Worm (Caenorhabditis elegans): ENCODE measurements around the gene usp-50.
"Not testable (repeated sequence)": the region's sequence is repeated elsewhere in the genome, so short reads cannot be mapped to it uniquely, and the experiment has no call there.

The usp-50 gene

DNA sequence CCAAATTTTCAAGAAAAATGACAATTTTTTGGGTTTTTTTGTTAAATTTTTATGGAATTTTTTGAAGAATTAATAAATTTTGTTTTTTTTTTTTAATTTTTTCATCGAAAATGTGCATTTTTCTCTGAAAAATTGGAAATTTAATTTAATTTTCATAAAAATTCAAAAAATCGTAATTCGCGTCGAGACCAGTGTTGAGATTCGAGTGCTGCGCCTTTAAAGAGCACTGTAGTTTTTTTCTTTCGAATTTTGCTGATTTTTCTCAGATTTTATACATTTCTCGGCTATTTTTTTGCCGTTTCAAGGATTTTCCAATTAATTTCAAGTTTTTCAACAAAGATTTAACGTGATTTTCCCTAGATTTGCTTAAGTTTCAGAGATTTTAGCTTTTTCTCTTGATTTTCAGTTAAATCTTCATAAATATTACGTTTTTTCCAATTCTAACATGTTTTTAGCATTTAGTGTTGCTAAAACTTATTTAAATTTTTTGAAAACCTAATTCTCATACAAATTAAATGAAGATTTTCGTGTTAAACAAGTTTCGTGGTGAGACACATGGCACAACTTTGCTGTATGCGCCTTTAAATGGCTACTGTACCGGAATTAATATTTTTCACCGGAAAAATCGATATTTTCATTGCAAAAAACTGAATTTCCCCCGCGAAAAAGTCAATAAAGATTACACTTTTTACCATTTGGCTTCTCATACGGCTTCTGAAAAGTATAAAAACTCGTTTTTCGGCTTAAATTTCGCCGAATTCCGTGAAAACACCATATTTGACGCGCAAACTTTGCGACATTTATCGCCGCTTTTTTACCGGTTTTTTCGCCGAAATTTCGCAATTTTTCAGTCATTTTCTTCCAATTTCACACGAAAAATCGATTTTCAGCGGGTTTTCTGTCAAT lies at the start of gene usp-50:
usp-50 (plus strand) TSS at position 822 of the 906 bp plus-strand sequence.
- not testable (repeated sequence) for TF ChIP-seq unc-62 (GFP tag; optimal IDR thresholded peaks at IDR 0.05)

DNA sequence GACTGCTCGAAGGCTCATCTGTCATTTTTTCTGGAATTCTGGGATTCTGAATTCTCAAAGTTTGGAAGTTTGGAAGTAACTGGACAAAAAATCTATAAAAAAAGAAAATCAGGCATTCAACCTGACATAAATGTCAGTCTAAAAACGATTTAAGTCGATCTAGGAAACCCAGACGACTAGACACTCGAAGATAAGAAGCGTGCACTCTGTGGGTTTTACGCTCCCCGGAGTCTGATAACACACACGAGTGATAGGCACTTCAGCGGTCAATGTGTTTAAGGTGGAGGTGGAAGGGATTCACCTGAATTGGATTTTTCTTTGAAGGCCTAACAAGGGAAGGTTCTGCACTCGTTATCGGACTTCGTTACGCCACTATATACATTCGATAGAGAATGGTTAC lies 35.8 kb upstream of the usp-50 start, which contains the start of gene C06H5.6:
C06H5.6 (minus strand) TSS at position 46 of the 400 bp plus-strand sequence.
- TF ChIP-seq unc-62 (GFP tag; optimal IDR thresholded peaks at IDR 0.05), result no peak

DNA sequence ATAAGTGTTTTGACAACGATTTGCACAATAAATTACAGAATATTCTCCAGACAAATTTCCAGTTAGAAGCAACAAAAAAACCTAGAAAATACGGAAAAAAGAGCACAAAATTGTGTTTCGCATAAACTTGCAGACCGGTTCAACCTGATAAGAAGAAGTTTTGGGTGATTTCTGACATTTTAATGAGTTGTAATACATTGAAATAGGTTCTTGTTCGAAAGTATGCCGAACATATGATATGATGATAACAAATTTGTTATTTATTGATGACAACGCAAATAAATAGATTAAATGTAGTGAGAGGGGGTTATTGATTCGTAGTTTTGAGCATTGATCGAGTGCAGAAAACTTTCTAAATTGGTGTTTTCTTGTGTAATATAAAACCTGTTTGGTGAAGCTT lies 33.4 kb upstream of the usp-50 start:
- TF ChIP-seq unc-62 (GFP tag; optimal IDR thresholded peaks at IDR 0.05), result no peak

DNA sequence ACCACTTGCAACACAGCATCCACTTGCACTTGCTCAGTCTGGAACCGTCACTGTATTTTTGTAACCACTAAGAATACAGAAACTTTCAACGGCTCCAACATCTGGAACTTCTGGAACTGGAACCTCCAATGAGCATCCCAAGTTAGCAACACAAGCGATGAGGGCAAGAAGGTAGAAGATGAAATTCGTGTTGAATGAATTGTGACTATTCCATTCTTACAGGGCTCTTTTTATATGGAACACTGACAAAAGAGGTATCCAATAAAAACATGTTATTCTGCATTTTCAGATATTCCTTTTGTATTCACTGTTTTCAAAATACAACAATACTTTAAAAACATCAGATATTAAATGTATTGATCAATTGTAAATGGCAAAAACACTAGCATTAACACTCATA lies 30.8 kb upstream of the usp-50 start, which contains the start of gene C06H5.11:
C06H5.11 (minus strand) TSS at position 101 of the 400 bp plus-strand sequence.
- not testable (repeated sequence) for TF ChIP-seq unc-62 (GFP tag; optimal IDR thresholded peaks at IDR 0.05)

DNA sequence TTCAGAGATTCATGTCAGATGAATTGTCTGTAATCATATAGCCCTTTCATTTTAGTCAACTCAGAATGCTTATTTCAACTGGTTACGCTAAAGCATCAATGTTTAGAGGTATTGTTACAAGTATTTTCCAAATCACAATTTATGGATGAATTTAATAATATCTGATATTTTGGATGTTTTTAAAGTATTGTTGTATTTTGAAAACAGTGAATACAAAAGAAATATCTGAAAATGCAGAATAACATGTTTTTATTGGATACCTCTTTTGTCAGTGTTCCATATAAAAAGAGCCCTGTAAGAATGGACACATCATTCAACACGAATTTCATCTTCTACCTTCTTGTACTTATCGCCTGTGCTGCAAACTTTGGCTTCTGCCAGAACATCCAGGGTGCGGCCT lies 30.2 kb upstream of the usp-50 start, which contains the start of gene C06H5.12:
C06H5.12 (plus strand) TSS at position 301 of the 400 bp plus-strand sequence.
- TF ChIP-seq unc-62 (GFP tag; optimal IDR thresholded peaks at IDR 0.05), result not testable (repeated sequence)

DNA sequence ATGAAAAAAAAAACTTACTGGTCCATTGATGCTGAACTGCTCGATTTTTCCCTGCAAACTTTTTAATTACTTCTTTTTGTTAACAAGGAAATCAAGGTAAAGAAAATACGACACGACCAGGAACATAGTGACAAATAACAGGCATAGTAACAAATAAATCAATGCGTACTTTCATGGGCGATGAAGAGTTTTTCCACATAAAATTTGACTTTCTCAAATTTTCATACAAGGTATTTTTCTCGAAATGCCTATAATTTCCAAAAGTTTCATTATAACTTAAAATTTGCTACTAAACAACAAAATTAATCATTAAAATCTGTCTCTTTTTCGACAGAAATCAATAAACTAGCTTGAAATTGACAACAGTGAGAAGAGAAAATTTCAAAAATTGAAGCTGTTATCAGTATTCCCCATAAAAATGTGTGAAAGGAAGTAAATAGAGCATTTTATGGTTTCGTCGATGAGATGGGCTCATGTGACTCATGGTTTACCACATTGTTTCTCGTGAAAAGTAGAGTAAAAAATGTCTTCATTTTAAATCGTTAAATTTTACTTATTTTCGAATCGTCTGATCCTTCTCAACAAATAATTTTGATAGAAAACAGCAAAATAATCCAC lies 27.9 kb upstream of the usp-50 start, which contains the start of gene fbxa-156:
fbxa-156 (minus strand) TSS at position 51 of the 618 bp plus-strand sequence.
- TF ChIP-seq unc-62 (GFP tag; optimal IDR thresholded peaks at IDR 0.05), result no peak

DNA sequence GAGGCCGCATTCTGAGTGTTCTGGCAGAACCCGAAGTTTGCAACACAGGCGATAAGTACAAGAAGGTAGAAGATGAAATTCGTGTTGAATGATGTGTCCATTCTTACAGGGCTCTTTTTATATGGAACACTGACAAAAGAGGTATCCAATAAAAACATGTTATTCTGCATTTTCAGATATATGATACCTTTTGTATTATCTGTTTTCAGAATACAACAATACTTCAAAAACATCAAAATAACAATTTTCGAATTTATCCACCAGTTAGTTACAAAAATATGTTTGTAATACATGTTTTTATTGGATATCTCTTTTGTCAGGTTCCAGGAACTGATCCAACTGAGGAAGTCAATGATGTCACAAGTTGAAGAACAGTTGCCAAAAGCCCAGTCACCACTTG lies 27.1 kb upstream of the usp-50 start, which contains the start of gene C06H5.13:
C06H5.13 (minus strand) TSS at position 101 of the 400 bp plus-strand sequence.
- TF ChIP-seq unc-62 (GFP tag; optimal IDR thresholded peaks at IDR 0.05), result not testable (repeated sequence)

DNA sequence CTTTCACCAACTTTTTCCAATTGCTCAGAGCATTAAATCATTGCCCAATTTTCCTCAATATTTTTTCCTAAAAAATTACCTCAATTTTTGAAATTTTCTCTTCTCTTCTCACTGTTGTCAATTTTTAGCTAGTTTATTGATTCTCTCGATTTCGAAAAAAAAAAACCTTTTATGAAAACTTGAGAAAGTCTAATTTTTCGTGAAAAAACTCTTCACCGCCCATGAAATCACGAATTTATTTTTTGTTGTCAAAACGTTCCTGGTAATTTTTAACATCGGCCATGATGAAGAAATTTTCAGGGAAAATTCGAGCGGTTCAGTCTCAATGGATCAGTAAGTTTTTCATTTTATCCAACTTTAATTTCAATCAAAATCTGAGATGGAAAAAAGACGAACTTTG lies 25.2 kb upstream of the usp-50 start, which contains the start of gene fbxa-157:
fbxa-157 (plus strand) TSS at position 301 of the 400 bp plus-strand sequence.
- TF ChIP-seq unc-62 (GFP tag; optimal IDR thresholded peaks at IDR 0.05), result no peak

DNA sequence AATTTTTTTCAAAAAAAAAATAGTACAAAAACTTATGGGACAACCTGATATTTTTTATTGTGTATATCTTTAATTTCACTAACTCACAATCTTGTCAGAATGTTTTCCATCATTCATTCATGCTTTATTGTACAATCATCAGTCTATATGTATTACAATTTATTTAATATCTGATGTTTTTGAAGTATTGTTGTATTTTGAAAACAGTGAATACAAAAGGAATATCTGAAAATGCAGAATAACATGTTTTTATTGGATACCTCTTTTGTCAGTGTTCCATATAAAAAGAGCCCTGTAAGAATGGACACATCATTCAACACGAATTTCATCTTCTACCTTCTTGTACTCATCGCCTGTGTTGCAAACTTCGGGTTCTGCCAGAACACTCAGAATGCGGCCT lies 20.9 kb upstream of the usp-50 start, which contains the start of gene C06H5.14:
C06H5.14 (plus strand) TSS at position 301 of the 400 bp plus-strand sequence.
- not testable (repeated sequence) for TF ChIP-seq unc-62 (GFP tag; optimal IDR thresholded peaks at IDR 0.05)

DNA sequence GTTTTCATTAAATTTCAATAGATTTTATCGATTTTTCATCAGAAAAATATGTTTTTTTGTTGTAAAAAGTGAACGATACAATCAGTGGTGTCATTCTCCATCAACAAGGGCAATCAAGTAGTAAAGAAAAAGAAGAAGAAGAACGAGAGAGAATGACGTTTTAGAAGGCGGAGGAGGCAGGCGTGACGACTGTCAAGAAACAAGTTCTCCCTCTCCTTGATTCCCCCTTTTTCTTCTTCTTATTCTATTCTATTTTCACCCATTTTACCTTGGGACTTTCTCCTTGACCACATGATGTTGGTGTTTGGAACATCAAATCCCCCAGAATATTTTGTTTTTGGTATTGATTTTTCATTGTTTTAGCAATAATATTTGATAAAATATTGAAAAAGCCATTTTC lies 19.0 kb upstream of the usp-50 start:
- TF ChIP-seq unc-62 (GFP tag; optimal IDR thresholded peaks at IDR 0.05), result no peak

DNA sequence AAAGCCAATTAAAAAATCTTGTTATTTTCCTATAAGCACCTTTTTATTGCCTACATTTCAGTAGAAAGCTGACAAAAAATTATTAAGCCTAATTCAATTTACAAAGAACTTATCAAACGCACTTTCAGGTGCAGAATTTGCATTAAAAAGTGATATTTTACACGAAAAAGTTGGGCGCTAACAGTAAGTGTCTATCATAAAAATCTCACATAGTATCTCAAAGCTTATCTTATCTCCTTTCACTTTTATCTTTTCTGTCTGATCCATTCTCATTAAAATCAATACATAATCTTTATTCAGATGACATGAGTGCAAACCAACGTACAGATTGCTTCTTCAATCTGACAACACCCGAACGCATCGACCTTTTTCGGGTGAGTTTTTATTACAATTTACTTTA lies 14.7 kb upstream of the usp-50 start, which contains the start of gene dcar-1:
dcar-1 (plus strand) TSS at position 301 of the 400 bp plus-strand sequence.
- no peak for TF ChIP-seq unc-62 (GFP tag; optimal IDR thresholded peaks at IDR 0.05)

DNA sequence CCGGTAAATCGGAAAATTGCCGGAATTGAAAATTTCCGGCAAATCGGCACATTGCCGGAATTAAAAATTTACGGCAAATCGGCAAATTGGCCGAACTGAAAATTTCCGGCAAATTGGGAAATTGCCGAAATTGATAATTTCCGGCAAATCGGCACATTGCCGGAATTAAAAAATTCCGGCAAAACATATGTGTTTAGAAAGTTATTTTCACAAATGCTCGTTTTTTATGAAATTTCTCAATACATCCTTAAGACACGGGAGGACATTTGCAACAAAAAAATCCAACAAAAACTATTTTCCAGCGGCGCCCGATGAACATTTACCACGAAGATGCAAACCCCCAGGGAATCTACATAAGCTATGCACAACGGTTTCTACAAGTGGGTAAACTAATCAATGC lies 6.0 kb upstream of the usp-50 start, which contains the start of gene C06H5.8:
C06H5.8 (plus strand) TSS at position 301 of the 400 bp plus-strand sequence.
- TF ChIP-seq unc-62 (GFP tag; optimal IDR thresholded peaks at IDR 0.05), result no peak

DNA sequence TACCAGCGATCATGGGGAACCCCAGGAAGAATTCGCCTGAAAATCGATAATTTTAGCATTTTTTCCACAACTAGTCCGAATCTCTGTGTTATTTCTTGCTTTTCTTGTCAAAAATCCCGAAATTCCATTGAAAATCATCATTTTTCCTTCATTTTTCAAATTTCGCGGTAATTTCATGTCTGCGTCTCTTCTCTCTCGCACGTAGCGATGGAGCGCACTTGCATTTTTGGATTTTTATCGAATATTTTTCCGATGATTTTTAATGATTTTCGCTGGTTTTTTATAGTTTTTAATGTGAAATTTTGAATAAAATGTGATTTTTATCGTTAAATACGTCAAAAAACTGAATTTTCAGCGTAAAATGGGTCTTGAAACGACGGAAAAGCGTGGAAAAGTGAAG lies 3.3 kb upstream of the usp-50 start, which contains the start of gene E01B7.2:
E01B7.2 (plus strand) TSS at position 350 of the 400 bp plus-strand sequence.
- TF ChIP-seq unc-62 (GFP tag; optimal IDR thresholded peaks at IDR 0.05), result no peak

DNA sequence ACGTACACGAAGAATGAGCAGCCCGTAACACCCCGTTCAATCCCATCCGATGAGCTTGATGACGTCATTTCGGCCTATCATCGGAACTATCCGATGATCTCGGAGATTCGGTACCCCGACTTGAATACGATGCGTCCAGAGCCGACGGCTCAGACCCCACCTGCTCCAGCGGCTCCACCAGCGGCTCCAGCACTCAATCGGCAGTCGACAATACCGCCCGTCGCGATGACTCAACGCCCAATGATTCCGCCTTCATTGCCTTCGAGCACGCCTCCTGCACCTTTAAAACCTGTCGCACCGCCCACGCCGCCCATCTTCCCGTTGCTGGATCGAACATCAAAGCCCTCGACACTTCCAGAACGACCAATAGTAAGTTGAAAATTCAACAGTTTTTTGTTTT lies 3.4 kb downstream of the usp-50 start:
- TF ChIP-seq unc-62 (GFP tag; optimal IDR thresholded peaks at IDR 0.05), result no peak

DNA sequence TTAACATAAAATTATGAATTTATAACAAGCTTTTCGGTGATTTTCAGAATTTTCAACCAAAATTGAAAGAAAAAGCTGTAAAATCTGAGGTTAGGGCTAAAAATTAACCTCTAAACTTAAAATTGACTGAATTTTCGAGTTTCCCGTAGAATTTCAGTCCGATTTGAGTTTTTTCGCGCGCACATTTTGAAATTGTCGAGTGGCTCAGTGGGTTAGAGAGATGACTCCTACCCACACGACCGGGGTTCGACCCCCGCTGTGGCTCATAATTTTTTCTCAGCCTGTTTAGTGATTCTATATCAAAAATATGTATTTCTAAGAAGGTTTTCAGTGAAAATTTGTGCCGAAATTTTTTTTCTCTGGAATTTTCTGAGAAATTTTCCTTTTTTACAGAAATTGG lies 7.1 kb downstream of the usp-50 start:
- TF ChIP-seq unc-62 (GFP tag; optimal IDR thresholded peaks at IDR 0.05), result no peak

DNA sequence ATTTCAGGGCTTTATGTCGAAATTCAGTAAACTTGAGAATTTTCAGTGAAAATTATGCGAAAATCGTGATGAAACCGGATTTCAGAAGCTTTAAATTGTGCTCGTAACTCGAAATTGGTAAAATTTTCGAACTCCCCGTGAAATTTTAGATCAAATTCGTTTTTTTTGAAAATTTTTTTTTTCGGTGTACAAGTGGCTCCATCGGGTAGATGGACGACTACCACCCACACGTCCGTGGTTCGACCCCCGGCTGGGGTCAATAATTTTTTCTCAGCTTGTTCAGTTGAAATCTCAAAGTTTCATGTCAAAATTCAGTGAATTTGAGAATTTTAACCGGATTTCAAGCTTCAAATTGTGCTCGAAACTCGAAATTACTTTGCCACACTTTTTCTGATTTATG lies 11.1 kb downstream of the usp-50 start:
- TF ChIP-seq unc-62 (GFP tag; optimal IDR thresholded peaks at IDR 0.05), result no peak
